Fruit fly (Drosophila melanogaster): ENCODE results near the gene CG10068.

CG10068 gene

DNA sequence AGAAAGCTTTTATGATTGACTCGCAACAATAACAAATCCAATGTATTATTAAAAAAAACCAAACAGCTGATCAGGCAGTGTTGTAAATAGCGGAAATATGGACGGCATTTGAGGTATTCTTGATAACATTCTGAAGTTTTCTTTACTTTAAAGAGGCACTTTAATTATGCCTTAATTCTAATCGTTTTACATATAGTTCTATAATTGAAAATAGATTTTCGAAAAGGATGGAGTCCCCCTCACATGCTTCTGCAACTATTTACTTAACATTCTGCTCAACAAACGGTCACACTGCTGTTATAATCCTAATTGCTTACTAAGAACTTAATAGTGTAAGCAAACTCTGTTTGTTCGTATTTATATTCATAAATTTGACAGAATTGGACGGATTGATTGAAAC is at the start of gene CG10068:
Gene CG10068, minus strand, starts transcription at position 62 of the 400 bp plus-strand sequence.
- TF ChIP-seq CTCF (optimal IDR thresholded peaks at IDR 0.05) (no peak), CG8478 (optimal IDR thresholded peaks at IDR 0.05) (no peak)

DNA sequence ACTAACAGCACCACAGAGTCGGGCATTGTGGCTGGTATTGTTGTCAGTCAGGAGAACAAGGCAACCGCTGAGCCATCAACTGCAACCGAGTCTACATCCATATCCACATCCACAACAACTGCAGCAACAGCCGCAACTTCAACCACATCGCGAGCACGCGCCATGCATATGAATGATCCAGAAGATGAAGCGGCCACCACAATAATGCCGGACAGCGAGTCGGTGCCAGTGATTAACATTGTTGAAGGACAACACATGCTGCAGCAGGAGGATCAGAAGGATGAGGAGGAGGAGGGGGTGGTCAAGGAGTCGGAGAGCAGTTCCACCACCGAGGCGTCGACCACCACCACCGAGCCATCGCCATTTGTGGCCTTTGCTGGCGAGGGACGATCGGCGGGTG is 46.9 kb upstream of the CG10068 start:
- no peak for TF ChIP-seq CTCF (optimal IDR thresholded peaks at IDR 0.05)
- TF ChIP-seq CG8478 (optimal IDR thresholded peaks at IDR 0.05) = no peak

DNA sequence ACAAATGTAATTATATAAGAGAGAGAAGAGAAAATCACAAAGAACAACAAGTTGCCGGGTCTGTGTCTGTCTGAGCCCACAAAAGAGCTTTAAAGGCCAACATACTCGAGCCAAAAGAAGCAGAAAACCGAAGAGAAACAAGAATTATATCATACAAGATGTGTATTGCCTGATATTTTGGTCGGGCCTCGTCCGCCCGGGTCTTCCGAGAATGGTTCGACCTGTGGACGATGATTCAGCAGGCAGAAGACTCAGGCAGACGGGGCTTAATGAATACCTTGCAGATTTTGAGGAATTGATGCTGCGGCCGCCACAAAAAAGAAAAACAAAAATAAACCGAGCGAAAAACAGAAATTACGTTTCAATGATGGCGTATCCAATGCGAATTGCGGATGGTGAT is 45.2 kb upstream of the CG10068 start:
- TF ChIP-seq CG8478 (optimal IDR thresholded peaks at IDR 0.05) (no peak), CTCF (optimal IDR thresholded peaks at IDR 0.05) (no peak)

DNA sequence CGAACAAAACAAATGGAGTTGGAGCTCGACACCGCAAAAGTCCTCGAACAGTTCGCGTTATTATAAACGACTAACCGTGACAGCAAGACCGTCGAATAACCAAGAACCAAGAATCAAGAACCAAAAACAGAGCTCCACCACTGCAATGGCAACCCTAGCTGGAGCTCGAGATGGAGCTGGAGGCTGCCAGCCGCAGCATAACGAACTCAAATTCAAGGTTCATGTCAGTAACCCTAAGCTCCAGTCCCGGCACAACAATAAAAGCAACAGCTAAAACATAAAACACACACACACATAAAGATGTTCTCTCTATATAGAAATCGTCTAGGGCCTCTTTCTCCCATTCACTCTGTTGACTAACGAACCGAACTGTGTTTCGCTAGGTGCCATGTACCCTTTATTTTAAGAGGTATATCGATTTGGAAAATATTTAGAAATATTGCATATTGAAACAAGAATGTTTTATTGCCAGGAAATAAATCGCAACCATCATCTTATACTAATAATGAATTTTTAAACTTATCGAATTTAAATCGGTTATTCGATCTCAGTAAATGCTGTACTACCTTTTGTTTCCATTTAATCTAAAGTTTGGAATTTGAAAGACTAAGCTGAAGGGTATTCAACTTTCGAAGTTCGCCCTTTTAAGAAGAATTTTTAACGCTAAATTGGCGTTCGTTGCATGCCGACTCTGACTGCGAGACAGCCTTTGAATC is 43.7 kb upstream of the CG10068 start:
- no peak for TF ChIP-seq CTCF (optimal IDR thresholded peaks at IDR 0.05)
- TF ChIP-seq CG8478 (optimal IDR thresholded peaks at IDR 0.05) = no peak

DNA sequence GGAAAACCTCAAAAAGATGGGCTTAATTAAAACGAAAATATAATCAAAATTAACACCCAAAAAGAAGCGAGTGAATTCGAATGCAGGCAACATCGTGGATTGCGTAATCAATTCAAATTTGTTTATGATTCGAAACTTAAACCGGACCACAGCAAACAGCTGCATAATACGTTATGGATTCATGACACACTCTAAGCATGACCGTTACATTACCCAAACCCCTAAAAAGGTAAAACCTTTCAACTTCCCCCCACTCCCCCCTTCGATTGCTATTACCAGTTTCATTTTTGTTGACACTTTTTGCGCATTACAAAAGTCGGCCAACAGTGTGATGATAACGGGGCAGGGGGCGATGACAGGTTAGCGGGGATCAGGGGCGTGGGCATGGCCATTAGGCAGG is 42.1 kb upstream of the CG10068 start:
- TF ChIP-seq CTCF (optimal IDR thresholded peaks at IDR 0.05) = no peak
- no peak for TF ChIP-seq CG8478 (optimal IDR thresholded peaks at IDR 0.05)

DNA sequence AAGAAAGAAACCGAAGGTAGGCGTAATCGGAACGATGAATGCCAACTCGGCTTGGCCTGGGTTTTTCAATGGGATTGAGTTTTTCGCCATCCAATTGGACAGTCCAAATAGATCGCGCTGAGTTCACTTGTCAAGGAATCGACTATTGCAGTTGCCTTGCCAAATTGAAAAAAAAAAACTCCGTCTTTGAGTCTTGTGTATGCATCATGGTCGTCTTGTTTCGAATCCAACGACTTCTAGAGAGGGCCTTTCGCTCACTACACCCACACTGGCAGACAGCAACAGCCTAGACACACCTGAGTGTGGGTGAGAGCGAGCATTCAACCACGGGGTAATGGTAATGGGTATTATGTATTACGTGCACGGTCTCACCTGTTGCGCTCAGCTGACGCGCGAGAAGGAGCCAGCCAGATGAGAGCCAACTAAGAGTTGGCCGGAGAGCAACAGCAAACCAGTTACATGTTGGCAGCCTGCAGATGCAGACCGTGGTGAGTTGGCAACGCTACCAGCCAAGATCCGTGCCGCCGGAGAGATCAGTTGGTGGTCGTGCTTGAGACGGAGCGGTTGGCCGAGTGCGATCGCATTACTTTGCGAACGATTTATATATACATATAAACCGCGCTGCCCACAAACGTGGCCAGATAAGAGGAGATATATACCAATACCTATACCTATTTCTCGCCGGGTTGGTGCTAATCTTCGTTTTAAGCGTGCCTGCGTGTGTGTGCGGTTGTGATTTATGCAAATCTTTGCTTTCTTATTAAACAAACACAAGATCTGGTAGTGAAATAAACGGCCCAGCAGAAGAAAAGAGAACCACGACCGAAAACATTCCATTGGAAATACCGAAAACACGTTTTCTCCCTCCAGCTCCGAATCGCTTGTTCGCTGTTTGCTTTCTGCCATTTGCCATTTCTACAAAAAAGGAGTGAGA is 34.8 kb upstream of the CG10068 start, which contains the start of gene sas:
Gene sas, plus strand, starts transcription at position 453 of the 934 bp plus-strand sequence.
- no peak for TF ChIP-seq CG8478 (optimal IDR thresholded peaks at IDR 0.05)
- TF ChIP-seq CTCF (optimal IDR thresholded peaks at IDR 0.05) = no peak

DNA sequence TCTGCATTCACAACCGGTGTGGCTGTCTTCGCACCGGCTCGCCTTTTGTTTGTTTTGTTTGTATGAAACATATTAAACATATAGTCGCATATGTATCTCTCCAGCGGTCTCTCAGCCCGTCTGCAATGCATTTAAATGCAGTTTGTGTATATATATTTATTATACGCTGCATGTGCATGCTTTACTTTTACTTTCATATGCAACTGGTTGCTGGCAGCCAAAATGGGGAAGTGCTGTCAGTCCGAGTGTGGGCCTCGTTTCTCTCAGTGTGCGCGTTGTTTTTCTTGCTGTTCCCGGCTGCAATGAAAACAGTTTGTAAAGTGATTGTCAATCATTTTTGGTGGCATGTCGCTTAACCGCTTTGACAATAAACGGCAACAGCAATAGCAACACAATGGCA is 31.8 kb upstream of the CG10068 start:
- TF ChIP-seq CG8478 (optimal IDR thresholded peaks at IDR 0.05) (no peak), CTCF (optimal IDR thresholded peaks at IDR 0.05) (no peak)

DNA sequence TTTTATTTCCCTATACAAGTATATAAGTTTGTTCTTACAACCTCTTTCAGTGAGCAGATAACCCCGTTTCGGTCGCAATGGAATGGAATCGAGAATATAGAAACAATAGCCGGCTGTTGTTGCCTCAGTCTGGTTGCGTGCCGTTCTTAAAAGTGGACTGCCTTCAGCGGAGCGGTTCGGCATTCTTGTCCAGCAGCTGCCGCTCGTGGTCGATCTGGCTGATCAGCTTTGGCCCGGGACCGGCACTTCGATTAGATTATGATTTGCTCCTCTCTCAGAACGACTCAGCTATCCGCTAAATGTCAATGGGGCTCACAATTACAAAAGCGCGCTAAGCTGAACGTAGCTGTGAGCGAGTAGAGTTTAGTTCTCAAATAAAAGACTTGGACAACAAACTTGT is 29.3 kb upstream of the CG10068 start:
- no peak for TF ChIP-seq CG8478 (optimal IDR thresholded peaks at IDR 0.05)
- no peak for TF ChIP-seq CTCF (optimal IDR thresholded peaks at IDR 0.05)

DNA sequence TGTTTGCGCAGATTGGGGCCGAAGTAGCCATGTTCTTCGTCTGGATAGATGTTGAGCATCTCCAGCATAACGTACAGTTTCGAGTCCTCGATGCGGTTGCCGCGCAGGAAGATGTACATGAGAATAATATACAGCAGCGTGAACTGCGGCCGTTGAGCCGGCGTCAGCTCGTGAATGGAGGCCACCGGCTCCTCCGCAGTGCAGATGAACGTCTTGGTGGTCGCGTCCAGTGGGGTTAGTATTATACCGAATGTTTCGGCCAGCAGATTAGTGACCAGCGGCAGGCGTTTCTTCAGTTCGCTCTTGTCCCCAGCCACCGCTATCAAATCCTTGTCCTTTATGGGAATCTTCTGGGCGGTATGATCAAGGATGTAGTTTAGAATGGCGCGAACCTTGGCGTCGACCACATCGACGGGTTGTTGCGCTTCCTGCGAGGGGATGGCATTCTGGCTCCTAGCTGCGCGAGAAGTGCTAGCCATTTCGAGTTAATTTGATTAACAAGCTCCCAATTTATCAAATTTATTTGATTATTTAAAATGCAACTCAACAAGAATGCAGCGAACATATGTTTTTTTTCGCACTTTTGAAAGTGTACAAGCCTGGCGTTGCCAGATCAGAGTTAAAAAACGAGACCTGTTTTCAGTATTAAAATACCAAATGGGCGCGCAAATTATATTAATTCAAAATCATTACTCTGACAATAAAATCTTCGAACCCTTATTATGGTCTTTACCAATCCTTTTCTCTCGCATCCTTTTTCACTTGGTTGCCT is 26.9 kb upstream of the CG10068 start, which contains the start of gene MAGE:
Gene MAGE, minus strand, starts transcription at position 595 of the 772 bp plus-strand sequence.
- no peak for TF ChIP-seq CTCF (optimal IDR thresholded peaks at IDR 0.05)
- TF ChIP-seq CG8478 (optimal IDR thresholded peaks at IDR 0.05) = no peak

DNA sequence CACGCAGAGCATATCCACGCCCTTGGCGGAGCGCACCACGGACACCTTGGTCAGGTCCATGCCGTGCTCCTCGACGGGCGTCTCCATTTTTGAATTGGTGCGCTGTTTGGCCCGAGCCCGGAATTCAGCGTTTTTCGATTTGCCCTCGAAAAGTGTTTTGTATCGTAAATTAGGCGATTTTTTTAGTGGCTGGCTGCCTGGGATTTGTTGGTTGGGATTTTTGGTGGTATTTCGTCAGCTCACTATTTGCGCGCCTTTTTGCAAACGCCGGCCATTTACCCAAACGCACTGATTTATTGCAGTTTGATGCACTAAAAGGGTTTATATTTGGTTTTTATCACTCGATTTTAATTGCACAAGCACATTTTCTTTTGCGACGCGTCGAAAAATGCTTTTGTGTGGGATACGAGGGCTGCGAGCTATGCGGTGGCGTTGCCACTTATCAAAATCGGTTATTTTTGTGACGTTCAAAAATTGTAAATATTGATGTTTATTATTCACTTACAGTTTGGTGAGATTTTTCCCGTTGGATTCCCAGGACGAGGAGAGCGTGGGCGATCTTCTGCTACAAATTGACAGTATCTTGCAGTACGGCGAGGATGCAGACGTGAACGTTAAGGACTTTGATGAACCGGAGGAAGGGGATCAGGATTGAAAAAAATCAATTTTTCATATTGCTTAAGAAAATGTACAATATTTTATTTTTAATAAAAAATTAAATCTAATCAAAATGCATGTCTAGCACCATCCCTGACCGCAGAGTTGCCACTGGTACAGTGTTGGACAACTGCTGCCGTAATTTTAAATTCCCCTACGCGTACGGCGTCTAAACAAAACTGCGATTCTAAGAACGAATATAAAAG is 22.9 kb upstream of the CG10068 start, which contains the start of the genes gfzf and Sas-4:
Gene gfzf, minus strand, starts transcription at position 425 of the 863 bp plus-strand sequence.
Gene Sas-4, plus strand, starts transcription at position 824 of the 863 bp plus-strand sequence.
- TF ChIP-seq CTCF (optimal IDR thresholded peaks at IDR 0.05) = no peak
- TF ChIP-seq CG8478 (optimal IDR thresholded peaks at IDR 0.05) = no peak

DNA sequence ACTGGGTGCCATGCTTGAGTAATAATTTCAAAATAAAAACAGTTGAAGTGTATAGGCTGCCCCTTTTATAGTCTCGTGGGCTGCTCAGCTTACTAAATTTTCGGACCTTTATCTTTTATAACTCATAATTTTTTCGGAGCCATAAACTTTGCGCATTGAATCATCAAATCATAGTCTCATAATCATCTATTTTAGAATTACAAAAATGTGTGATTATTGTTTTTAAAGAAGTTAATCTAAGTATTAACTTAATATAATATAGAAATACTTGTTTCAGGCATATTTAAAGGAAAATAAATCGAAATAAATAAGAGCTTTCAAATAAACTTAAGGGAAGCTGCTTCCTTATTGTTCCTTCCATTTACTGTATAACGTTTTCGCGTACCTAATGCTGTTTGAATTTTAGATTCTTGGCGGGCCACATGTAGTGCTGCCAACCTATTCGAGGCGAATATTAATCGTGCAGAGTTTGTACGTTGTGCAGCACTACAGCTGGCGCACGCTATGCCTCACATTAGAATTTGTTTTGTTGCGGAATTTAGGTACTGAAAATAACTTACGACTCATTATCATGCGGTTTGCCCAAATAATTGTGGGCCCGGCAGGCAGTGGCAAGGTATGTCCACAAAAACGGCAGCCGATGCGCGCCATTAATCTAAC is 16.5 kb upstream of the CG10068 start, which contains the start of the genes CG14610 and CG2656:
Gene CG14610, minus strand, starts transcription at position 51 of the 660 bp plus-strand sequence.
Gene CG2656, plus strand, starts transcription at position 480 of the 660 bp plus-strand sequence.
- TF ChIP-seq CG8478 (optimal IDR thresholded peaks at IDR 0.05) (no peak), CTCF (optimal IDR thresholded peaks at IDR 0.05) (peak in 1 of 2 experiments; percentile 17)

DNA sequence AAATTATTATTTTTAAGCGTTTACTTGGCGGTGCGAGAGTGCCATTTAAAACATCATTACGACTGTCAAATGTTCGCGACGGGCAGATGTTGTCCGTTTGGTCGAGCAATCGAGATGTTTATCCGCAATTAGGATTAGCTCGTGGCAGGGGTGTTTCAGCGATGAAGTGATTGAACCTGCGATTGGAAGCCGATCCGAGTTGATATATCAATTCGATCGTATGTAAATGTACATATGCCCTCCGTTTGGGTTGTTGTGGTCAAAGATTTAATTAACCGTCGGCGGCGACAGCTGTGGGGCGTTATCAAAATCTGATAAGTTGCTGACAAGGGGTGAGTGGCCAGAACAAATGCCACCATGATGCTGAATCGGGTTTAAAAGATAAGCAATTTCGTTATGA is 14.8 kb upstream of the CG10068 start:
- TF ChIP-seq CG8478 (optimal IDR thresholded peaks at IDR 0.05) (no peak), CTCF (optimal IDR thresholded peaks at IDR 0.05) (no peak)

All from S2 (cell line).